Fruit fly (Drosophila melanogaster) whole organism, embryonic: Measurements from ENCODE around the gene CG42685.

ENCODE experiments used
- CG10565 ChIP-seq: fragments of 200-800 bp; sonication (Bioruptor generic); optimal IDR thresholded peaks from 3 replicates; lab custom pipeline; 2016; ENCODE audit warnings: missing biosample characterization, mild to moderate bottlenecking, missing genetic modification characterization
- CG10979 ChIP-seq: fragments of 200-800 bp; sonication (Bioruptor generic); optimal IDR thresholded peaks from 2 replicates; lab custom pipeline; 2018; ENCODE audit warnings: missing biosample characterization, mild to moderate bottlenecking, missing genetic modification characterization, moderate library complexity
- CG11696 ChIP-seq: fragments of 200-800 bp; sonication (Bioruptor generic); IDR thresholded peaks from 2 replicates; pipeline ENCODE4 v1.3.6; 2022; ENCODE audit warnings: missing biosample characterization, missing genetic modification characterization
- CG12071 ChIP-seq: fragments of 200-800 bp; sonication (Bioruptor generic); optimal IDR thresholded peaks from 3 replicates; lab custom pipeline; 2018; ENCODE audit warnings: missing biosample characterization, mild to moderate bottlenecking, missing genetic modification characterization
- CG12104 ChIP-seq: fragments of 200-800 bp; sonication (Bioruptor generic); optimal IDR thresholded peaks from 3 replicates; lab custom pipeline; 2016; ENCODE audit warnings: missing biosample characterization, missing genetic modification characterization
- CG12769 ChIP-seq: fragments of 200-800 bp; sonication (Bioruptor generic); optimal IDR thresholded peaks from 2 replicates; lab custom pipeline; 2019; ENCODE audit warnings: missing biosample characterization, mild to moderate bottlenecking, missing genetic modification characterization, moderate library complexity
- CG13624 ChIP-seq: fragments of 200-800 bp; sonication (Bioruptor generic); optimal IDR thresholded peaks from 2 replicates; lab custom pipeline; 2016; ENCODE audit warnings: missing biosample characterization, missing genetic modification characterization
- CG17359 ChIP-seq: fragments of 200-800 bp; sonication (Bioruptor generic); optimal IDR thresholded peaks from 3 replicates; lab custom pipeline; 2018; ENCODE audit warnings: missing biosample characterization, mild to moderate bottlenecking, missing genetic modification characterization, moderate library complexity
- CG30403 ChIP-seq: fragments of 200-800 bp; sonication (Bioruptor generic); optimal IDR thresholded peaks from 3 replicates; lab custom pipeline; 2016; ENCODE audit warnings: missing biosample characterization, missing genetic modification characterization
- CG3163 ChIP-seq: fragments of 200-800 bp; sonication (Bioruptor generic); optimal IDR thresholded peaks from 3 replicates; lab custom pipeline; 2016; ENCODE audit warnings: missing biosample characterization, missing genetic modification characterization
- CG34422 ChIP-seq: fragments of 200-800 bp; sonication (Bioruptor generic); IDR thresholded peaks from 3 replicates; pipeline ENCODE4 v1.3.6; 2022; ENCODE audit warnings: missing biosample characterization, missing genetic modification characterization
- CG4360 ChIP-seq: fragments of 200-800 bp; sonication (Bioruptor generic); IDR thresholded peaks from 2 replicates; pipeline ENCODE4 v1.3.6; 2022; ENCODE audit warnings: missing biosample characterization, missing genetic modification characterization
- CG5953 ChIP-seq: fragments of 200-800 bp; sonication (Bioruptor generic); IDR thresholded peaks from 2 replicates; pipeline ENCODE4 v1.3.6; 2022; ENCODE audit warnings: missing biosample characterization, missing genetic modification characterization
- CG6272 ChIP-seq: fragments of 200-800 bp; sonication (Bioruptor generic); IDR thresholded peaks from 2 replicates; pipeline ENCODE4 v1.3.6; 2022; ENCODE audit warnings: missing biosample characterization, missing genetic modification characterization
- CG7372 ChIP-seq: fragments of 200-800 bp; sonication (Bioruptor generic); IDR thresholded peaks from 2 replicates; pipeline ENCODE4 v1.3.6; 2022; ENCODE audit warnings: missing biosample characterization, missing genetic modification characterization
- CG7963 ChIP-seq: fragments of 200-800 bp; sonication (Bioruptor generic); IDR thresholded peaks from 3 replicates; pipeline ENCODE4 v1.3.6; 2022; ENCODE audit warnings: missing biosample characterization, missing genetic modification characterization; ENCODE audit not compliant: partially characterized antibody
- CG8924 ChIP-seq: fragments of 200-800 bp; optimal IDR thresholded peaks from 3 replicates; lab custom pipeline; 2019; ENCODE audit warnings: missing biosample characterization, mild to moderate bottlenecking, missing genetic modification characterization, moderate library complexity
- Dip2 ChIP-seq: fragments of 200-800 bp; sonication (Bioruptor generic); IDR thresholded peaks from 2 replicates; pipeline ENCODE4 v1.3.6; 2022; ENCODE audit warnings: missing biosample characterization, missing genetic modification characterization
- HmgZ ChIP-seq: fragments of 200-800 bp; sonication (Bioruptor generic); optimal IDR thresholded peaks from 2 replicates; lab custom pipeline; 2018; ENCODE audit warnings: missing biosample characterization, mild to moderate bottlenecking, missing genetic modification characterization
- Hmr ChIP-seq: fragments of 200-800 bp; sonication (Bioruptor generic); optimal IDR thresholded peaks from 3 replicates; lab custom pipeline; 2017; ENCODE audit warnings: mild to moderate bottlenecking, missing biosample characterization, missing genetic modification reagents, missing genetic modification characterization
- NC2α ChIP-seq: fragments of 200-800 bp; sonication (Bioruptor generic); optimal IDR thresholded peaks from 2 replicates; lab custom pipeline; 2016; ENCODE audit warnings: missing biosample characterization, missing genetic modification characterization
- NK7.1 ChIP-seq: fragments of 200-800 bp; sonication (Bioruptor generic); optimal IDR thresholded peaks from 3 replicates; lab custom pipeline; 2016; ENCODE audit warnings: missing biosample characterization, missing genetic modification characterization
- Side ChIP-seq: fragments of 200-800 bp; sonication (Bioruptor generic); optimal IDR thresholded peaks from 2 replicates; lab custom pipeline; 2016; ENCODE audit warnings: missing biosample characterization, missing genetic modification characterization
- Sry-δ ChIP-seq: fragments of 200-800 bp; sonication (Bioruptor generic); optimal IDR thresholded peaks from 2 replicates; lab custom pipeline; 2016; ENCODE audit warnings: missing biosample characterization, missing genetic modification characterization
- Vsx1 ChIP-seq: fragments of 200-800 bp; sonication (Bioruptor generic); optimal IDR thresholded peaks from 2 replicates; lab custom pipeline; 2017; ENCODE audit warnings: missing biosample characterization, mild to moderate bottlenecking, missing genetic modification characterization, missing genetic modification reagents
- ara ChIP-seq: fragments of 200-800 bp; sonication (Bioruptor generic); IDR thresholded peaks from 2 replicates; pipeline ENCODE4 v1.3.6; 2022; ENCODE audit warnings: missing biosample characterization, missing genetic modification characterization
- ase ChIP-seq: fragments of 200-800 bp; sonication (Bioruptor generic); IDR thresholded peaks from 3 replicates; pipeline ENCODE4 v1.3.6; 2022; ENCODE audit warnings: missing biosample characterization, missing genetic modification characterization
- ash1 ChIP-seq: fragments of 200-800 bp; sonication (Bioruptor generic); optimal IDR thresholded peaks from 2 replicates; lab custom pipeline; 2018; ENCODE audit warnings: missing biosample characterization, mild to moderate bottlenecking, missing genetic modification characterization
- az2 ChIP-seq: fragments of 200-800 bp; sonication (Bioruptor generic); optimal IDR thresholded peaks from 3 replicates; lab custom pipeline; 2016; ENCODE audit warnings: missing biosample characterization, missing genetic modification characterization
- cad ChIP-seq: fragments of >200 bp; optimal IDR thresholded peaks from 2 replicates; lab custom pipeline; 2017; ENCODE audit warnings: missing biosample characterization, missing genetic modification characterization
- crol ChIP-seq: fragments of 200-800 bp; sonication (Bioruptor generic); IDR thresholded peaks from 2 replicates; pipeline ENCODE4 v1.3.6; 2022; ENCODE audit warnings: missing biosample characterization, missing genetic modification characterization
- cwo ChIP-seq: fragments of 200-800 bp; sonication (Bioruptor generic); optimal IDR thresholded peaks from 3 replicates; lab custom pipeline; 2017; ENCODE audit warnings: missing biosample characterization, missing genetic modification characterization, mild to moderate bottlenecking, moderate library complexity, missing genetic modification reagents
- danr ChIP-seq: fragments of 200-800 bp; sonication (Bioruptor generic); IDR thresholded peaks from 2 replicates; pipeline ENCODE4 v1.3.6; 2022; ENCODE audit warnings: missing biosample characterization, missing genetic modification characterization
- emc ChIP-seq: fragments of 200-800 bp; sonication (Bioruptor generic); optimal IDR thresholded peaks from 2 replicates; lab custom pipeline; 2016; ENCODE audit warnings: missing biosample characterization, missing genetic modification characterization
- esg ChIP-seq: fragments of 200-800 bp; sonication (Bioruptor generic); conservative IDR thresholded peaks from 2 replicates; pipeline ENCODE4 v1.3.6; 2022; ENCODE audit warnings: missing biosample characterization, missing genetic modification characterization
- fd96Cb ChIP-seq: fragments of 200-800 bp; sonication (Bioruptor generic); optimal IDR thresholded peaks from 2 replicates; lab custom pipeline; 2018; ENCODE audit warnings: missing biosample characterization, mild to moderate bottlenecking, missing genetic modification characterization, moderate library complexity
- gem ChIP-seq: fragments of 200-800 bp; sonication (Bioruptor generic); optimal IDR thresholded peaks from 2 replicates; lab custom pipeline; 2019; ENCODE audit warnings: missing biosample characterization, mild to moderate bottlenecking, missing genetic modification characterization, moderate library complexity
- gsb ChIP-seq: fragments of 200-800 bp; sonication (Bioruptor generic); IDR thresholded peaks from 2 replicates; pipeline ENCODE4 v1.3.6; 2022; ENCODE audit warnings: missing biosample characterization, missing genetic modification characterization
- lmd ChIP-seq: fragments of 200-800 bp; sonication (Bioruptor generic); IDR thresholded peaks from 2 replicates; pipeline ENCODE4 v1.3.6; 2022; ENCODE audit warnings: missing biosample characterization, missing genetic modification characterization
- odd ChIP-seq: fragments of 200-800 bp; sonication (Bioruptor generic); optimal IDR thresholded peaks from 2 replicates; lab custom pipeline; 2017; ENCODE audit warnings: missing biosample characterization, mild to moderate bottlenecking, missing genetic modification characterization
- onecut ChIP-seq: fragments of 200-800 bp; sonication (Bioruptor generic); IDR thresholded peaks from 2 replicates; pipeline ENCODE4 v1.3.6; 2022; ENCODE audit warnings: missing biosample characterization, missing genetic modification characterization
- peb ChIP-seq: fragments of 200-800 bp; sonication (Bioruptor generic); IDR thresholded peaks from 2 replicates; pipeline ENCODE4 v1.3.6; 2022; ENCODE audit warnings: missing biosample characterization, missing genetic modification characterization
- phol ChIP-seq: fragments of 200-800 bp; sonication (Bioruptor generic); optimal IDR thresholded peaks from 3 replicates; lab custom pipeline; 2018; ENCODE audit warnings: missing biosample characterization, mild to moderate bottlenecking, missing genetic modification characterization, moderate library complexity
- prd ChIP-seq, 3 experiments: fragments of >200 bp in 2 of 3; fragments of 200-800 bp in 1 of 3; sonication (Bioruptor generic) in 1 of 3; optimal IDR thresholded peaks in 2 of 3; IDR thresholded peaks in 1 of 3; 2 replicates in 2 of 3; 3 replicates in 1 of 3; pipeline versions ENCODE4 v1.3.6 to Lab custom; 2017 to 2022; ENCODE audit warnings: missing biosample characterization in 1 of 3, missing genetic modification characterization in 1 of 3
- ranshi ChIP-seq: fragments of 200-800 bp; sonication (Bioruptor generic); IDR thresholded peaks from 2 replicates; pipeline ENCODE4 v1.3.6; 2022; ENCODE audit warnings: missing biosample characterization, missing genetic modification characterization
- sisA ChIP-seq: fragments of 200-800 bp; sonication (Bioruptor generic); IDR thresholded peaks from 2 replicates; pipeline ENCODE4 v1.3.6; 2022; ENCODE audit warnings: missing biosample characterization, missing genetic modification characterization
- tna ChIP-seq: fragments of 200-800 bp; sonication (Bioruptor generic); IDR thresholded peaks from 2 replicates; pipeline ENCODE4 v1.3.6; 2022; ENCODE audit warnings: missing biosample characterization, missing genetic modification characterization; ENCODE audit not compliant: partially characterized antibody
- tup ChIP-seq: fragments of 200-800 bp; sonication (Bioruptor generic); optimal IDR thresholded peaks from 2 replicates; lab custom pipeline; 2016; ENCODE audit warnings: missing biosample characterization, mild to moderate bottlenecking, missing genetic modification characterization, moderate library complexity
- z ChIP-seq: fragments of 200-800 bp; sonication (Bioruptor generic); IDR thresholded peaks from 3 replicates; pipeline ENCODE4 v1.3.6; 2022; ENCODE audit warnings: missing biosample characterization, missing genetic modification characterization

Gene CG42685

DNA sequence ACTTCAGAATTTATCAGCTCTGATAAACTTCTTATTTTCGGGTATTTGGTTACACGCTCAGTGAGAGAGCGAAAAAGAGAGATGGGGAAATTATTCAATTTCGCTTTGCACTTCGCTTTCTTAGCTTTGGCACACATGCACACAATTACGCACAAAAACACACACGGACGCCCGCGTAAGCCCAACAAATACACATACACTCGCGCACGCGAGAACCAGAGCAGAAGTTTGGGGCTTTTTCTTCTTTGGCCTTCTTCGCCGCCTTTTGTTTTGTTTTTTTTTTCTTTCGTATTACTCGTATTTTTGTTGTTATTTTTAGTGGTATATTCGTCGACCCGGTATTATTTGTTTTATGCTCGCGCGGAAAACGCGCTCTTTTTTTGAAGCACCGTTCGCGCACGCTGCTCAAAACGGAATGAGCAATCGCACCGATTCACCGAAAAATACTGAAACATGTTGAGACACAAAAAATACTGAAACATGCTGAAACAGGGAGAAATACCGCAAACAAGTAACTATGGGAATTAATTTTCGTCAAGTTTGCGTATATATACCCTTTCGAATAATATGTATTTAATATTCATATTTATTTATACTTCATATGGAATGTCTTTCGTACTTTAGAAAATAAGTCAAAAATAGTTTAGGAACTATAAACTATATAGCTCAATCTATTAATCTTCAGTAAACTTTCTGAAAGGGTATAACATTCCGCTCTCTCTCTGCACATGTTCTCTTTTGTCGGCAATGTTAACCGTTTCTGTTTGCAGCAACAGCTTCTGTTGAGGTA, 40.9 kb downstream of the CG42685 start, which contains the start of gene osp (continued):
- TF ChIP-seq CG30403 (GFP tag; lab: Kevin White, UChicago), result peak; percentile 98
- no peak; the same call in 1 of the 2 replicates for TF ChIP-seq Dip2 (GFP tag; lab: Robert Waterston, UW)
- peak; percentile 98 for TF ChIP-seq CG12104 (GFP tag; lab: Kevin White, UChicago)
- TF ChIP-seq gsb (GFP tag; lab: Robert Waterston, UW), result peak; percentile 98
- peak; percentile 89 for TF ChIP-seq tup (GFP tag; lab: Kevin White, UChicago)
- no peak for TF ChIP-seq prd (optimal IDR thresholded peaks at IDR 0.05; lab: Kevin White, UChicago)
- TF ChIP-seq prd (GFP tag; IDR thresholded peaks at IDR 0.05; lab: Robert Waterston, UW), result peak; percentile 98
- peak; percentile 81 for TF ChIP-seq CG4360 (GFP tag; lab: Robert Waterston, UW)
- TF ChIP-seq CG11696 (GFP tag; lab: Robert Waterston, UW), result peak; percentile 96
- peak; percentile 39 for TF ChIP-seq Side
- TF ChIP-seq phol (tag; lab: Kevin White, UChicago), result peak; percentile 98
- TF ChIP-seq emc (GFP tag; lab: Kevin White, UChicago), result peak; percentile 46
- peak; percentile 33 for TF ChIP-seq Sry-δ (GFP tag; lab: Kevin White, UChicago)
- TF ChIP-seq ranshi (GFP tag; lab: Robert Waterston, UW), result peak; percentile 99
- TF ChIP-seq CG8924, result peak; percentile 99
- no peak for TF ChIP-seq CG7963 (GFP tag; lab: Robert Waterston, UW)
- peak; percentile 87 for TF ChIP-seq CG10565
- TF ChIP-seq CG12769 (tag; lab: Kevin White, UChicago), result peak; percentile 98
- peak; percentile 49 for TF ChIP-seq ash1 (GFP tag; lab: Kevin White, UChicago)
- peak; percentile 94 for TF ChIP-seq odd
- peak; percentile 95 for TF ChIP-seq CG6272 (GFP tag; lab: Robert Waterston, UW)
- no peak for TF ChIP-seq cad (GFP tag; lab: Kevin White, UChicago)
- TF ChIP-seq Vsx1 (GFP tag; lab: Kevin White, UChicago), result peak; percentile 93
- TF ChIP-seq tna, result peak; percentile 45; the same call in 1 of the 2 replicates
- TF ChIP-seq CG3163 (GFP tag; lab: Kevin White, UChicago), result peak; percentile 34
- TF ChIP-seq onecut (GFP tag; lab: Robert Waterston, UW), result peak; percentile 97
- peak; percentile 99 for TF ChIP-seq CG10979 (tag; lab: Kevin White, UChicago)
- TF ChIP-seq cwo (GFP tag; lab: Kevin White, UChicago), result peak; percentile 96
- TF ChIP-seq Hmr (GFP tag; lab: Kevin White, UChicago), result peak; percentile 98
- TF ChIP-seq peb, result peak; percentile 97
- TF ChIP-seq sisA, result peak; percentile 98
- peak; percentile 99 for TF ChIP-seq ase (GFP tag; lab: Robert Waterston, UW)
- peak; percentile 99 for TF ChIP-seq CG17359 (tag; lab: Kevin White, UChicago)
- peak; percentile 98 for TF ChIP-seq ara (GFP tag; lab: Robert Waterston, UW)
- TF ChIP-seq crol, result peak; percentile 81
- peak; percentile 99 for TF ChIP-seq CG34422 (GFP tag; lab: Robert Waterston, UW)
- TF ChIP-seq lmd, result peak; percentile 98
- TF ChIP-seq gem, result peak; percentile 100
- TF ChIP-seq CG13624, result peak; percentile 85
- TF ChIP-seq esg, result peak; percentile 98
- peak; percentile 99 for TF ChIP-seq CG7372 (GFP tag; lab: Robert Waterston, UW)
- peak; percentile 72 for TF ChIP-seq NK7.1 (GFP tag; lab: Kevin White, UChicago)
- TF ChIP-seq HmgZ (tag; lab: Kevin White, UChicago), result peak; percentile 98
- TF ChIP-seq CG12071 (GFP tag; lab: Kevin White, UChicago), result peak; percentile 95
- peak; percentile 99 for TF ChIP-seq fd96Cb (tag; lab: Kevin White, UChicago)
- peak; percentile 97 for TF ChIP-seq az2 (GFP tag; lab: Kevin White, UChicago)
- TF ChIP-seq NC2α, result no peak
- TF ChIP-seq z (GFP tag; lab: Robert Waterston, UW), result peak; percentile 77; the same call in 2 of the 3 replicates
- TF ChIP-seq CG5953 (GFP tag; lab: Robert Waterston, UW), result peak; percentile 98
- TF ChIP-seq danr (GFP tag; lab: Robert Waterston, UW), result peak; percentile 97
